Fruit fly (Drosophila melanogaster): ENCODE results near the gene Wnt5.

Gene Wnt5

DNA sequence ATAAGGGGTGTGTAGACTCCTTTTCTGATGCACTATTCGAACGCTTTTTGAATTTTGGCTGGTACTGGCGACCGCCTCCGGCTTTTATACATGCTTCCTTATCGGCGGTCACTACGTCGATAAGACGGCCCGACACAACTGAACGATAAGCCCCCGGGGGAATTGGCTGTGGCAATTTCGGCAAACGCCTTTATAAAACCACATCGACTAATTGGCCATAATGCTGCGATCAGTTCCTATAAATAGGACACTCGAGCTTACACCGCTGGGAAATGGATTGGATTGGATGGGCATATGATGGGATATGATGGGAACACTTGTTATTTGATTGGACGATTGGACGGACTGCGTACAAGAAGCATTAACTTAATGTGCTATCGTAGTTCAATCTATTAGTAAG, 13.3 kb downstream of the Wnt5 start, which contains the start of gene CG15044:
TSS of gene CG15044 (minus strand) at position 66 of the 400 bp plus-strand sequence.
- TF ChIP-seq danr (GFP tag; IDR thresholded peaks at IDR 0.05): no peak
- TF ChIP-seq exex (tag; optimal IDR thresholded peaks at IDR 0.05): peak; percentile 78
- no peak for TF ChIP-seq cas (GFP tag; IDR thresholded peaks at IDR 0.05)
- no peak for TF ChIP-seq CG6791 (GFP tag; IDR thresholded peaks at IDR 0.05; ENCODE audit: partially characterized antibody)
- no peak for TF ChIP-seq E2f2 (GFP tag; IDR thresholded peaks at IDR 0.05)
- peak; percentile 34 for TF ChIP-seq Vsx1 (GFP tag; optimal IDR thresholded peaks at IDR 0.05)
- peak; percentile 54 for TF ChIP-seq grn (GFP tag; optimal IDR thresholded peaks at IDR 0.05)
- no peak for TF ChIP-seq CG10565 (GFP tag; optimal IDR thresholded peaks at IDR 0.05)
- TF ChIP-seq sug (tag; optimal IDR thresholded peaks at IDR 0.05): peak; percentile 57
- TF ChIP-seq CG11085 (GFP tag; IDR thresholded peaks at IDR 0.05): no peak

DNA sequence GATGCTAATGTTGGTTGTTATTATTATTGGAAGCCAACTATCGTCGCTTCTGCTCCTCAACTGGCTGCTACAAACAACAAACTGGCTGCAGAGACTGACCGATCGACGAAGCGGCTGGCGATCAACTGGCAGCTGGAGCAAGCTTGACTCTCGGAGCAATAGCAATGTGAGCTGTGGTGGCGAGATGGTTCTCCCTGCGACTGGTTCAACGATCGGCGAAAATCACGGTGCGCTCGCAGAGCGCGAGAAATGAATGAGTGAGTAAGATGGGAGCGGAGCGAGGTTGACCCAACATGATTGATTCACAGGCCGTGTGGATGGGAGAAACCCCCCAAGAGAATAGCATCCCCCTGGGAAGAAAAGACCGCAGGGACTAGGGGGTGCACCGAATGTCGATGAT, 15.7 kb downstream of the Wnt5 start, which contains the start of gene CG15046:
TSS of gene CG15046 (minus strand) at position 112 of the 400 bp plus-strand sequence.
- TF ChIP-seq CG10267 (tag; optimal IDR thresholded peaks at IDR 0.05) (no peak), CG17612 (GFP tag; IDR thresholded peaks at IDR 0.05) (no peak), CG10147 (GFP tag; optimal IDR thresholded peaks at IDR 0.05) (no peak), CG7271 (tag; optimal IDR thresholded peaks at IDR 0.05) (no peak), sisA (GFP tag; IDR thresholded peaks at IDR 0.05) (no peak), CG7357 (GFP tag; IDR thresholded peaks at IDR 0.05) (no peak), tna (GFP tag; IDR thresholded peaks at IDR 0.05; ENCODE audit: partially characterized antibody) (no peak), odd (GFP tag; optimal IDR thresholded peaks at IDR 0.05) (no peak), zen2 (GFP tag; IDR thresholded peaks at IDR 0.05; ENCODE audit: partially characterized antibody) (no peak), gem (tag; optimal IDR thresholded peaks at IDR 0.05) (no peak), caup (GFP tag; optimal IDR thresholded peaks at IDR 0.05; ENCODE audit: severe bottlenecking) (no peak), unc-4 (GFP tag; IDR thresholded peaks at IDR 0.05; ENCODE audit: partially characterized antibody) (0 out of 2 replicates have a peak, but pooled peaks have one; percentile 28), CG6765 (GFP tag; optimal IDR thresholded peaks at IDR 0.05) (no peak), Doc2 (GFP tag; IDR thresholded peaks at IDR 0.05) (no peak), Trl (optimal IDR thresholded peaks at IDR 0.05) (peak; percentile 27 to 55), Trl (GFP tag; optimal IDR thresholded peaks at IDR 0.05) (no peak), gsb (GFP tag; IDR thresholded peaks at IDR 0.05) (no peak), wdn (GFP tag; IDR thresholded peaks at IDR 0.05) (no peak), CG14050 (GFP tag; IDR thresholded peaks at IDR 0.05) (no peak), CG10959 (GFP tag; IDR thresholded peaks at IDR 0.05) (no peak), lola (GFP tag; optimal IDR thresholded peaks at IDR 0.05) (no peak), sna (GFP tag; IDR thresholded peaks at IDR 0.05; ENCODE audit: partially characterized antibody) (no peak), tio (GFP tag; optimal IDR thresholded peaks at IDR 0.05) (no peak), vfl (GFP tag; optimal IDR thresholded peaks at IDR 0.05) (no peak), Xbp1 (GFP tag; optimal IDR thresholded peaks at IDR 0.05) (no peak), knrl (GFP tag; IDR thresholded peaks at IDR 0.05; ENCODE audit: partially characterized antibody) (peak; percentile 22; the same call in 1 of the 3 replicates), CG5180 (GFP tag; optimal IDR thresholded peaks at IDR 0.05) (peak; percentile 15), ftz-f1 (GFP tag; optimal IDR thresholded peaks at IDR 0.05) (no peak), CG34224 (GFP tag; IDR thresholded peaks at IDR 0.05; ENCODE audit: partially characterized antibody) (no peak), gce (GFP tag; IDR thresholded peaks at IDR 0.05) (no peak), CG16779 (GFP tag; IDR thresholded peaks at IDR 0.05) (no peak), Med (GFP tag) (peak; percentile 65), CG13287 (GFP tag; IDR thresholded peaks at IDR 0.05; ENCODE audit: partially characterized antibody) (peak; percentile 19; the same call in 1 of the 2 replicates), schlank (tag; optimal IDR thresholded peaks at IDR 0.05) (no peak), nom (GFP tag; optimal IDR thresholded peaks at IDR 0.05) (peak; percentile 36), NC2α (GFP tag; optimal IDR thresholded peaks at IDR 0.05) (no peak), yki (optimal IDR thresholded peaks at IDR 0.05) (no peak), PHDP (tag; optimal IDR thresholded peaks at IDR 0.05) (no peak), Deaf1 (tag; optimal IDR thresholded peaks at IDR 0.05) (peak; percentile 27), Drgx (GFP tag; IDR thresholded peaks at IDR 0.05) (0 out of 2 replicates have a peak, but pooled peaks have one; percentile 36)

Measured in whole organism, embryonic.